Worm (Caenorhabditis elegans): ENCODE results near the gene F09E5.3.

Gene F09E5.3

ce11 chrII:5414040-5414439 lies 40.2 kb downstream of the F09E5.3 start, which contains the start of the genes EEED8.14 and EEED8.3:
TSS of gene EEED8.14 (minus strand) at chrII:5414052.
TSS of gene EEED8.3 (plus strand) at chrII:5414276.
- TF ChIP-seq F37B4.10 (GFP tag; IDR thresholded peaks at IDR 0.05) (no peak), lin-54 (GFP tag; optimal IDR thresholded peaks at IDR 0.05) (peak; percentile 13), nhr-120 (GFP tag; IDR thresholded peaks at IDR 0.05) (no peak), ztf-25 (GFP tag; IDR thresholded peaks at IDR 0.05) (no peak), lsy-27 (tag; optimal IDR thresholded peaks at IDR 0.05; ENCODE audit: borderline replicate concordance, insufficient read depth) (no peak), lsl-1 (GFP tag; optimal IDR thresholded peaks at IDR 0.05) (peak; percentile 90), mxl-1 (tag; optimal IDR thresholded peaks at IDR 0.05) (no peak), attf-3 (GFP tag; conservative IDR thresholded peaks at IDR 0.05) (no peak), ceh-27 (GFP tag; optimal IDR thresholded peaks at IDR 0.05) (no peak), rcor-1 (GFP tag; IDR thresholded peaks at IDR 0.05) (no peak), F33H1.4 (GFP tag; IDR thresholded peaks at IDR 0.05) (peak; percentile 85), madf-6 (GFP tag; IDR thresholded peaks at IDR 0.05) (peak; percentile 80), madf-8 (GFP tag; conservative IDR thresholded peaks at IDR 0.05) (peak; percentile 61), snpc-4 (GFP tag; optimal IDR thresholded peaks at IDR 0.05) (no peak), snpc-4 (tag; optimal IDR thresholded peaks at IDR 0.05) (no peak), ekl-4 (GFP tag; IDR thresholded peaks at IDR 0.05) (no peak), fkh-3 (tag; optimal IDR thresholded peaks at IDR 0.05) (no peak), hsf-1 (GFP tag; IDR thresholded peaks at IDR 0.05) (no peak), xnd-1 (tag; optimal IDR thresholded peaks at IDR 0.05) (peak; percentile 80), die-1 (tag; optimal IDR thresholded peaks at IDR 0.05) (no peak), ztf-6 (GFP tag; IDR thresholded peaks at IDR 0.05) (no peak), madf-3 (GFP tag; IDR thresholded peaks at IDR 0.05) (no peak), let-607 (tag; optimal IDR thresholded peaks at IDR 0.05) (no peak), F57C9.4 (tag; optimal IDR thresholded peaks at IDR 0.05) (no peak), nfyb-1 (GFP tag; IDR thresholded peaks at IDR 0.05) (no peak), nhr-90 (tag; optimal IDR thresholded peaks at IDR 0.05) (no peak), lag-1 (GFP tag; IDR thresholded peaks at IDR 0.05) (no peak), snpc-1.3 (tag; optimal IDR thresholded peaks at IDR 0.05; ENCODE audit: insufficient read depth) (peak; percentile 0), dpl-1 (GFP tag; optimal IDR thresholded peaks at IDR 0.05) (no peak), lir-1 (GFP tag; conservative IDR thresholded peaks at IDR 0.05) (no peak)

- TF ChIP-seq nhr-120 (GFP tag; IDR thresholded peaks at IDR 0.05) = no peak
- no peak for TF ChIP-seq nhr-80 (tag; optimal IDR thresholded peaks at IDR 0.05)
- TF ChIP-seq F55B11.4 (tag; optimal IDR thresholded peaks at IDR 0.05; ENCODE audit: borderline replicate concordance, insufficient read depth) = no peak
Observed at ce11 chrII:5416204-5416764, 42.5 kb downstream of the F09E5.3 start, which contains the start of gene EEED8.2. TSS of gene EEED8.2 (plus strand) at chrII:5416714.

ce11 chrII:5417905-5418304 lies 44.1 kb downstream of the F09E5.3 start:
- TF ChIP-seq lir-1 (GFP tag; conservative IDR thresholded peaks at IDR 0.05) (no peak), hsf-1 (GFP tag; IDR thresholded peaks at IDR 0.05) (no peak), lin-26 (GFP tag; IDR thresholded peaks at IDR 0.05) (no peak), tbp1 (GFP tag; optimal IDR thresholded peaks at IDR 0.05) (no peak), mxl-1 (tag; optimal IDR thresholded peaks at IDR 0.05) (no peak), bed-2 (GFP tag; IDR thresholded peaks at IDR 0.05) (no peak), F49E8.2 (tag; optimal IDR thresholded peaks at IDR 0.05; ENCODE audit: insufficient read depth) (no peak), F57C9.4 (tag; optimal IDR thresholded peaks at IDR 0.05) (no peak), D2030.7 (GFP tag; IDR thresholded peaks at IDR 0.05) (no peak), chd-7 (tag; optimal IDR thresholded peaks at IDR 0.05) (no peak), K12H6.12 (tag; optimal IDR thresholded peaks at IDR 0.05) (no peak), aptf-3 (GFP tag; IDR thresholded peaks at IDR 0.05) (no peak), T07F8.4 (tag; optimal IDR thresholded peaks at IDR 0.05) (no peak), ZK185.1 (tag; optimal IDR thresholded peaks at IDR 0.05; ENCODE audit: poor library complexity, severe bottlenecking) (no peak)

All from whole organism, young adult.